Worm (Caenorhabditis elegans): Measurements from ENCODE around the gene Y110A2AL.5.

- TF ChIP-seq nhr-237 (tag; optimal IDR thresholded peaks at IDR 0.05) (no peak), drap-1 (GFP tag; optimal IDR thresholded peaks at IDR 0.05) (no peak)
Observed at ce11 chrII:2901158-2901557, 36.8 kb downstream of the Y110A2AL.5 start.
